Worm (Caenorhabditis elegans): ENCODE data around the gene D2023.4.

DNA sequence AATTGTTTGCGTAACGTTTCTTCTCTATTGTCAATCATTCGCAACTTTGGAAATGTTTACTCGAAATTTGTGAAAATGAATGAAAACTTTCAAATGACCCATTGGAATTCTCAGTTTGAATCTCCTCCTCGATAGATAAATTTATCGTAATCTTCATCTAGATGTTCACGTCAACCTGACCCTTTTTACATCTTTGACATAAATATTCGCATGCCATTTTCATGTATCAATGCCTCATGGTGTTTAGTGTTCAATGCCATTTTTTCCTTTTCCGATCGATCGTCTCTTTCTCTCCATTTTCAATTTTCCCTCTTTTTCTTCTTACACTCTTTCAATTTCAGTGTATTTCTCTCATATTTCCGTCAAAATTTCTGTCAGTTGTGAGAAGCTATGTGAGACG, 46.3 kb downstream of the D2023.4 start:
- TF ChIP-seq ces-1 (GFP tag; optimal IDR thresholded peaks at IDR 0.05) (no peak), ztf-4 (tag; optimal IDR thresholded peaks at IDR 0.05) (no peak), unc-130 (tag; optimal IDR thresholded peaks at IDR 0.05) (no peak), pqm-1 (tag; optimal IDR thresholded peaks at IDR 0.05) (no peak), unc-62 (GFP tag; optimal IDR thresholded peaks at IDR 0.05) (no peak), lin-39 (tag; optimal IDR thresholded peaks at IDR 0.05) (no peak), snpc-4 (tag; optimal IDR thresholded peaks at IDR 0.05) (no peak), tlp-1 (tag; optimal IDR thresholded peaks at IDR 0.05) (no peak)
